Worm (Caenorhabditis elegans): ENCODE measurements around the gene F54E12.2.

ce11 chrIV:11344288-11344687 is 7.3 kb upstream of the F54E12.2 start:
- no peak for TF ChIP-seq nhr-28 (tag; optimal IDR thresholded peaks at IDR 0.05)
- no peak for TF ChIP-seq unc-62 (GFP tag; optimal IDR thresholded peaks at IDR 0.05)
- TF ChIP-seq elt-1 (tag; optimal IDR thresholded peaks at IDR 0.05; ENCODE audit: borderline replicate concordance, insufficient read depth): no peak
- TF ChIP-seq tbx-8 (GFP tag; optimal IDR thresholded peaks at IDR 0.05): no peak
- TF ChIP-seq hlh-1 (tag; optimal IDR thresholded peaks at IDR 0.05): no peak
- no peak for TF ChIP-seq ztf-11 (tag; optimal IDR thresholded peaks at IDR 0.05)
- TF ChIP-seq ces-1 (GFP tag; optimal IDR thresholded peaks at IDR 0.05): no peak
- TF ChIP-seq blmp-1 (tag; optimal IDR thresholded peaks at IDR 0.05): no peak
- TF ChIP-seq sem-2 (GFP tag; optimal IDR thresholded peaks at IDR 0.05): no peak
- TF ChIP-seq nhr-76 (tag; optimal IDR thresholded peaks at IDR 0.05): no peak
- TF ChIP-seq nhr-237 (tag; optimal IDR thresholded peaks at IDR 0.05): no peak
- no peak for TF ChIP-seq mls-2 (tag; optimal IDR thresholded peaks at IDR 0.05)

Measured in whole organism, mixed stage, embryonic.